Fruit fly (Drosophila melanogaster): Measurements from ENCODE around the gene Mkp3.

- TF ChIP-seq pan (optimal IDR thresholded peaks at IDR 0.05) (no peak), Rel (GFP tag; optimal IDR thresholded peaks at IDR 0.05) (no peak), Rel (tag; optimal IDR thresholded peaks at IDR 0.05) (no peak), CG9705 (GFP tag; optimal IDR thresholded peaks at IDR 0.05) (no peak), usp (GFP tag; optimal IDR thresholded peaks at IDR 0.05) (no peak), Jra (GFP tag; optimal IDR thresholded peaks at IDR 0.05) (no peak), Dif (GFP tag; optimal IDR thresholded peaks at IDR 0.05; ENCODE audit: partially characterized antibody) (no peak), lola (GFP tag; optimal IDR thresholded peaks at IDR 0.05) (no peak), sv (GFP tag; optimal IDR thresholded peaks at IDR 0.05) (no peak), CrebA (GFP tag; optimal IDR thresholded peaks at IDR 0.05; ENCODE audit: borderline replicate concordance) (no peak), N (GFP tag; optimal IDR thresholded peaks at IDR 0.05) (no peak), Myc (optimal IDR thresholded peaks at IDR 0.05) (no peak), h (GFP tag; optimal IDR thresholded peaks at IDR 0.05) (no peak), psq (GFP tag; optimal IDR thresholded peaks at IDR 0.05) (no peak), Vsx2 (GFP tag; optimal IDR thresholded peaks at IDR 0.05; ENCODE audit: partially characterized antibody) (no peak)
Observed at dm6 chr3L:19031858-19032257, 54.4 kb downstream of the Mkp3 start.

All from whole organism, wandering third instar larva.